Worm (Caenorhabditis elegans) whole organism, L4 larva: Measurements from ENCODE around the gene slcf-1.

Experiments used
- D1046.2 ChIP-seq: fragments of 200-800 bp; sonication (Bioruptor generic); IDR thresholded peaks from 2 replicates; pipeline ENCODE4 v1.3.6; 2022; ENCODE audit warnings: missing genetic modification characterization, missing compliant biosample characterization
- F10B5.3 ChIP-seq: sonication (generic microtip); optimal IDR thresholded peaks from 2 replicates; lab custom pipeline; 2016; ENCODE audit warnings: mild to moderate bottlenecking, missing genetic modification characterization, missing compliant biosample characterization
- F26F4.8 ChIP-seq: fragments of 200-800 bp; sonication (Bioruptor generic); conservative IDR thresholded peaks from 2 replicates; pipeline ENCODE4 v1.3.6; 2022; ENCODE audit warnings: missing genetic modification characterization, missing compliant biosample characterization
- F44E2.7 ChIP-seq: fragments of 200-800 bp; sonication (Bioruptor generic); IDR thresholded peaks from 2 replicates; pipeline ENCODE4 v2.1.2; 2022; ENCODE audit warnings: missing genetic modification characterization, missing compliant biosample characterization
- T20F7.1 ChIP-seq: fragments of 200-800 bp; sonication (Bioruptor generic); optimal IDR thresholded peaks from 2 replicates; lab custom pipeline; 2018; ENCODE audit warnings: mild to moderate bottlenecking, missing genetic modification characterization, missing compliant biosample characterization
- Y105C5A.15 ChIP-seq: fragments of 200-800 bp; sonication (Bioruptor generic); IDR thresholded peaks from 2 replicates; pipeline ENCODE4 v1.3.6; 2022; ENCODE audit warnings: missing genetic modification characterization, missing compliant biosample characterization
- Y75B8A.6 ChIP-seq: fragments of 200-800 bp; sonication (Bioruptor generic); IDR thresholded peaks from 2 replicates; pipeline ENCODE4 v1.3.6; 2022; ENCODE audit warnings: missing genetic modification reagents, missing genetic modification characterization, missing compliant biosample characterization
- ZK337.2 ChIP-seq: fragments of 200-800 bp; sonication (Bioruptor generic); IDR thresholded peaks from 2 replicates; pipeline ENCODE4 v1.3.6; 2022; ENCODE audit warnings: missing genetic modification reagents, missing genetic modification characterization, missing compliant biosample characterization
- ama-1 ChIP-seq: fragments of 150-350 bp; optimal IDR thresholded peaks from 2 replicates; lab custom pipeline; 2014; ENCODE audit warnings: inconsistent platforms, mixed read lengths
- arid-1 ChIP-seq: fragments of 200-800 bp; sonication (Bioruptor generic); conservative IDR thresholded peaks from 2 replicates; pipeline ENCODE4 v1.3.6; 2022; ENCODE audit warnings: missing genetic modification reagents, missing genetic modification characterization, missing compliant biosample characterization
- attf-4 ChIP-seq: sonication (generic microtip); optimal IDR thresholded peaks from 3 replicates; lab custom pipeline; 2017; ENCODE audit warnings: missing biosample characterization, missing genetic modification characterization
- ceh-32 ChIP-seq: sonication (generic microtip); optimal IDR thresholded peaks from 2 replicates; lab custom pipeline; 2016; ENCODE audit warnings: mild to moderate bottlenecking, missing genetic modification characterization, missing compliant biosample characterization; ENCODE audit not compliant: poor library complexity
- ceh-62 ChIP-seq: sonication (generic microtip); optimal IDR thresholded peaks from 2 replicates; lab custom pipeline; 2017; ENCODE audit warnings: missing biosample characterization, missing genetic modification characterization
- ces-1 ChIP-seq: fragments of 150-350 bp; sonication (generic microtip); optimal IDR thresholded peaks from 4 replicates; lab custom pipeline; 2014; ENCODE audit warnings: missing biosample characterization, missing genetic modification reagents, missing genetic modification characterization
- ctbp-1 ChIP-seq: fragments of 200-800 bp; sonication (Bioruptor generic); IDR thresholded peaks from 2 replicates; pipeline ENCODE4 v1.3.6; 2022; ENCODE audit warnings: missing genetic modification reagents, missing genetic modification characterization, missing compliant biosample characterization
- daf-12 ChIP-seq: fragments of 150-350 bp; optimal IDR thresholded peaks from 2 replicates; lab custom pipeline; 2014; ENCODE audit warnings: missing biosample characterization, missing genetic modification reagents, missing genetic modification characterization
- daf-16 ChIP-seq, 3 experiments: sonication (generic microtip); optimal IDR thresholded peaks; 2 replicates each; lab custom pipeline; 2016 to 2017; ENCODE audit warnings: missing genetic modification characterization in 3 of 3, missing genetic modification reagents in 3 of 3, mild to moderate bottlenecking in 2 of 3, missing compliant biosample characterization in 2 of 3, missing biosample characterization in 1 of 3, moderate library complexity in 1 of 3
- daf-8 ChIP-seq: fragments of 200-800 bp; sonication (Bioruptor generic); IDR thresholded peaks from 2 replicates; pipeline ENCODE4 v1.3.6; 2022; ENCODE audit warnings: missing genetic modification characterization, missing compliant biosample characterization
- dmd-6 ChIP-seq: fragments of 200-800 bp; sonication (Bioruptor generic); IDR thresholded peaks from 2 replicates; pipeline ENCODE4 v1.3.6; 2022; ENCODE audit warnings: missing genetic modification reagents, missing genetic modification characterization, missing compliant biosample characterization
- dmd-8 ChIP-seq: fragments of 200-800 bp; sonication (Bioruptor generic); IDR thresholded peaks from 2 replicates; pipeline ENCODE4 v1.3.6; 2022; ENCODE audit warnings: missing genetic modification characterization, missing compliant biosample characterization
- dve-1 ChIP-seq: sonication (generic microtip); optimal IDR thresholded peaks from 2 replicates; lab custom pipeline; 2017; ENCODE audit warnings: antibody characterized with exemption, mild to moderate bottlenecking, missing genetic modification characterization, missing compliant biosample characterization; ENCODE audit not compliant: insufficient read depth
- fos-1 ChIP-seq: fragments of 150-350 bp; optimal IDR thresholded peaks from 2 replicates; lab custom pipeline; 2014; ENCODE audit warnings: missing biosample characterization, missing genetic modification characterization
- hlh-30 ChIP-seq: sonication (generic microtip); optimal IDR thresholded peaks from 2 replicates; lab custom pipeline; 2017; ENCODE audit warnings: antibody characterized with exemption, mild to moderate bottlenecking, missing genetic modification characterization, missing compliant biosample characterization; ENCODE audit not compliant: insufficient read depth
- lim-7 ChIP-seq: fragments of 200-800 bp; sonication (Bioruptor generic); IDR thresholded peaks from 2 replicates; pipeline ENCODE4 v1.3.6; 2022; ENCODE audit warnings: missing genetic modification characterization, missing compliant biosample characterization
- lin-38 ChIP-seq: fragments of 200-800 bp; sonication (Bioruptor generic); IDR thresholded peaks from 2 replicates; pipeline ENCODE4 v1.3.6; 2022; ENCODE audit warnings: missing genetic modification reagents, missing genetic modification characterization, missing compliant biosample characterization
- lir-3 ChIP-seq: sonication (generic microtip); optimal IDR thresholded peaks from 2 replicates; lab custom pipeline; 2016; ENCODE audit warnings: mild to moderate bottlenecking, missing genetic modification characterization, missing compliant biosample characterization
- lsy-2 ChIP-seq, 2 experiments: fragments of 150-350 bp in 1 of 2; sonication (generic microtip) in 1 of 2; optimal IDR thresholded peaks; 2 replicates each; lab custom pipeline; 2014 to 2017; ENCODE audit warnings: missing biosample characterization in 2 of 2, missing genetic modification characterization in 2 of 2
- madf-5 ChIP-seq, 2 experiments: fragments of 200-800 bp; sonication (Bioruptor generic); IDR thresholded peaks; 2 replicates each; pipeline ENCODE4 v1.3.6; 2022; ENCODE audit warnings: missing compliant biosample characterization in 2 of 2, missing genetic modification characterization in 2 of 2
- mdt-29 ChIP-seq: fragments of 200-800 bp; sonication (Bioruptor generic); IDR thresholded peaks from 2 replicates; pipeline ENCODE4 v1.3.6; 2022; ENCODE audit warnings: missing genetic modification reagents, missing genetic modification characterization, missing compliant biosample characterization
- mes-2 ChIP-seq: sonication (generic microtip); optimal IDR thresholded peaks from 2 replicates; lab custom pipeline; 2016; ENCODE audit warnings: missing genotype, mild to moderate bottlenecking, missing genetic modification characterization, missing compliant biosample characterization; ENCODE audit not compliant: poor library complexity, severe bottlenecking
- mxl-3 ChIP-seq: fragments of 200-800 bp; sonication (Bioruptor generic); optimal IDR thresholded peaks from 2 replicates; lab custom pipeline; 2018; ENCODE audit warnings: mild to moderate bottlenecking, missing genetic modification characterization, missing compliant biosample characterization
- nhr-111 ChIP-seq: fragments of 200-800 bp; sonication (Bioruptor generic); optimal IDR thresholded peaks from 2 replicates; lab custom pipeline; 2018; ENCODE audit warnings: mild to moderate bottlenecking, missing genetic modification characterization, missing compliant biosample characterization
- nhr-237 ChIP-seq: sonication (generic microtip); optimal IDR thresholded peaks from 2 replicates; lab custom pipeline; 2017; ENCODE audit warnings: missing biosample characterization, missing genetic modification characterization
- nhr-28 ChIP-seq: fragments of 150-350 bp; optimal IDR thresholded peaks from 2 replicates; lab custom pipeline; 2014; ENCODE audit warnings: missing biosample characterization, missing genetic modification characterization
- nhr-41 ChIP-seq: fragments of 200-800 bp; sonication (Bioruptor generic); IDR thresholded peaks from 2 replicates; pipeline ENCODE4 v1.3.6; 2022; ENCODE audit warnings: missing genetic modification reagents, missing genetic modification characterization, missing compliant biosample characterization
- pqm-1 ChIP-seq: sonication (generic microtip); optimal IDR thresholded peaks from 2 replicates; lab custom pipeline; 2017; ENCODE audit warnings: missing biosample characterization, missing genetic modification characterization
- skn-1 ChIP-seq: fragments of 150-350 bp; optimal IDR thresholded peaks from 2 replicates; lab custom pipeline; 2014; ENCODE audit warnings: missing biosample characterization, missing genetic modification characterization
- tra-1 ChIP-seq: fragments of 200-800 bp; sonication (Bioruptor generic); IDR thresholded peaks from 2 replicates; pipeline ENCODE4 v1.3.6; 2022; ENCODE audit warnings: missing genetic modification reagents, missing genetic modification characterization, missing compliant biosample characterization
- unc-62 ChIP-seq, 3 experiments: fragments of 150-350 bp in 1 of 3; sonication (generic microtip); optimal IDR thresholded peaks in 2 of 3; peaks in 1 of 3; 1 replicate in 1 of 3; 2 replicates in 2 of 3; lab custom pipeline; 2014 to 2017; ENCODE audit warnings: missing biosample characterization in 3 of 3, missing genetic modification characterization in 3 of 3, missing genetic modification reagents in 3 of 3, missing genotype in 1 of 3
- vab-7 ChIP-seq: fragments of 200-800 bp; sonication (Bioruptor generic); IDR thresholded peaks from 2 replicates; pipeline ENCODE4 v1.3.6; 2022; ENCODE audit warnings: missing genetic modification reagents, missing genetic modification characterization, missing compliant biosample characterization
- zfp-3 ChIP-seq: fragments of 200-800 bp; sonication (Bioruptor generic); conservative IDR thresholded peaks from 2 replicates; pipeline ENCODE4 v1.3.6; 2022; ENCODE audit warnings: missing genetic modification reagents, missing genetic modification characterization, missing compliant biosample characterization
- ztf-11 ChIP-seq: fragments of 150-350 bp; optimal IDR thresholded peaks from 2 replicates; lab custom pipeline; 2014; ENCODE audit warnings: missing biosample characterization, missing genetic modification characterization

slcf-1 gene

ce11 chrX:10542313-10543048, 13.4 kb downstream of the slcf-1 start, which contains the start of the genes F59F5.3 and F59F5.4:
TSS of gene F59F5.3 (minus strand) at chrX:10542413.
TSS of gene F59F5.4 (plus strand) at chrX:10542998.
- TF ChIP-seq ceh-32 (tag; lab: Kevin White, UChicago) = no peak
- TF ChIP-seq dve-1 (tag; lab: Kevin White, UChicago) = peak; percentile 25
- no peak for TF ChIP-seq madf-5 (GFP tag; IDR thresholded peaks at IDR 0.05; lab: Robert Waterston, UW)
- no peak for TF ChIP-seq dmd-6 (GFP tag; lab: Robert Waterston, UW)
- TF ChIP-seq ceh-62 (tag; lab: Kevin White, UChicago) = no peak
- no peak for TF ChIP-seq nhr-41 (GFP tag; lab: Robert Waterston, UW)
- no peak for TF ChIP-seq lir-3
- TF ChIP-seq ztf-11 = no peak
- TF ChIP-seq skn-1 = no peak
- peak; percentile 42 for TF ChIP-seq pqm-1 (tag; lab: Kevin White, UChicago)
- TF ChIP-seq daf-16 (GFP tag; optimal IDR thresholded peaks at IDR 0.05; lab: Kevin White, UChicago) = no peak
- peak; percentile 75 for TF ChIP-seq daf-16 (tag; optimal IDR thresholded peaks at IDR 0.05; lab: Kevin White, UChicago)
- no peak for TF ChIP-seq lin-38 (GFP tag; lab: Robert Waterston, UW)
- no peak for TF ChIP-seq ZK337.2
- no peak for TF ChIP-seq F10B5.3 (tag; lab: Kevin White, UChicago)
- no peak for TF ChIP-seq F44E2.7
- peak; percentile 6 for TF ChIP-seq nhr-28
- TF ChIP-seq daf-12 (tag; lab: Kevin White, UChicago) = no peak
- TF ChIP-seq mes-2 (tag; lab: Kevin White, UChicago) = no peak
- no peak for TF ChIP-seq attf-4 (tag; lab: Kevin White, UChicago)
- no peak for TF ChIP-seq Y105C5A.15 (GFP tag; lab: Robert Waterston, UW)
- TF ChIP-seq nhr-111 = no peak

- TF ChIP-seq Y105C5A.15 (GFP tag; lab: Robert Waterston, UW) (no peak), F26F4.8 (no peak)
Observed at ce11 chrX:10545716-10546115, 16.6 kb downstream of the slcf-1 start, which contains the start of gene F59F5.5. TSS of gene F59F5.5 (plus strand) at chrX:10546016.

- no peak for TF ChIP-seq Y75B8A.6
- peak in 1 of 2 experiments; percentile 95 for TF ChIP-seq unc-62 (GFP tag; optimal IDR thresholded peaks at IDR 0.05 in 1 of 2; lab: Kevin White, UChicago)
- no peak for TF ChIP-seq unc-62 (tag; optimal IDR thresholded peaks at IDR 0.05; lab: Kevin White, UChicago)
- 0 out of 2 replicates have a peak, but pooled peaks have one; percentile 18 for TF ChIP-seq ctbp-1 (GFP tag; lab: Robert Waterston, UW)
Observed at ce11 chrX:10553048-10553447, 24.0 kb downstream of the slcf-1 start.

- TF ChIP-seq lim-7 (GFP tag; lab: Robert Waterston, UW) = no peak
- peak; percentile 80 for TF ChIP-seq tra-1 (GFP tag; lab: Robert Waterston, UW)
- no peak for TF ChIP-seq nhr-111
- no peak for TF ChIP-seq ces-1 (GFP tag; lab: Kevin White, UChicago)
- TF ChIP-seq daf-8 = no peak
- no peak for TF ChIP-seq dmd-8
- TF ChIP-seq mdt-29 (GFP tag; lab: Robert Waterston, UW) = no peak
- peak; percentile 56 for TF ChIP-seq dmd-6 (GFP tag; lab: Robert Waterston, UW)
- TF ChIP-seq mes-2 (tag; lab: Kevin White, UChicago) = peak; percentile 34
- TF ChIP-seq mxl-3 (GFP tag; lab: Kevin White, UChicago) = peak; percentile 34
- TF ChIP-seq lsy-2 (tag; optimal IDR thresholded peaks at IDR 0.05; lab: Kevin White, UChicago) = peak; percentile 65 to 71
- no peak for TF ChIP-seq fos-1
- no peak for TF ChIP-seq vab-7
- TF ChIP-seq ama-1 (lab: Kevin White, UChicago) = no peak
- no peak for TF ChIP-seq daf-12 (tag; lab: Kevin White, UChicago)
- no peak for TF ChIP-seq nhr-237 (tag; lab: Kevin White, UChicago)
- peak; percentile 70 for TF ChIP-seq hlh-30
- no peak for TF ChIP-seq zfp-3 (GFP tag; lab: Robert Waterston, UW)
- TF ChIP-seq D1046.2 (GFP tag; lab: Robert Waterston, UW) = 0 out of 2 replicates have a peak, but pooled peaks have one; percentile 16
- no peak for TF ChIP-seq T20F7.1 (GFP tag; lab: Kevin White, UChicago)
- 0 out of 2 replicates have a peak, but pooled peaks have one; percentile 42 for TF ChIP-seq arid-1 (GFP tag; lab: Robert Waterston, UW)
Observed at ce11 chrX:10555189-10555964, 26.3 kb downstream of the slcf-1 start, which contains the start of gene syd-2. TSS of gene syd-2 (minus strand) at chrX:10555239.
